Fruit fly (Drosophila melanogaster) whole organism, embryonic: ENCODE results near the gene dbe.
A peak's percentile ranks its signal among the peaks of the same experiment; 100 is the strongest.

ENCODE experiments used
- Abd-B ChIP-seq: fragments of 200-800 bp; sonication (Bioruptor generic); optimal IDR thresholded peaks from 2 replicates; lab custom pipeline; 2018; ENCODE audit warnings: missing biosample characterization, mild to moderate bottlenecking, missing genetic modification characterization, moderate library complexity
- Ada2b ChIP-seq: fragments of 200-800 bp; sonication (Bioruptor generic); IDR thresholded peaks from 2 replicates; pipeline ENCODE4 v1.3.6; 2022; ENCODE audit warnings: missing biosample characterization, missing genetic modification characterization
- Adf1 ChIP-seq: fragments of 200-800 bp; sonication (Bioruptor generic); IDR thresholded peaks from 2 replicates; pipeline ENCODE4 v1.3.6; 2022; ENCODE audit warnings: missing biosample characterization, missing genetic modification characterization
- Atf3 ChIP-seq: fragments of 200-800 bp; sonication (Bioruptor generic); optimal IDR thresholded peaks from 3 replicates; lab custom pipeline; 2016; ENCODE audit warnings: missing biosample characterization, missing genetic modification characterization
- BtbVII ChIP-seq: fragments of 200-800 bp; sonication (Bioruptor generic); optimal IDR thresholded peaks from 3 replicates; lab custom pipeline; 2017; ENCODE audit warnings: missing biosample characterization, mild to moderate bottlenecking, missing genetic modification characterization
- CG10209 ChIP-seq: fragments of 200-800 bp; sonication (Bioruptor generic); optimal IDR thresholded peaks from 3 replicates; lab custom pipeline; 2017; ENCODE audit warnings: missing biosample characterization, mild to moderate bottlenecking, missing genetic modification characterization, missing genetic modification reagents
- CG11093 ChIP-seq: fragments of 200-800 bp; sonication (Bioruptor generic); IDR thresholded peaks from 3 replicates; pipeline ENCODE4 v1.3.6; 2022; ENCODE audit warnings: missing biosample characterization, missing genetic modification characterization
- CG12219 ChIP-seq: fragments of 200-800 bp; sonication (Bioruptor generic); optimal IDR thresholded peaks from 3 replicates; lab custom pipeline; 2018; ENCODE audit warnings: missing biosample characterization, mild to moderate bottlenecking, missing genetic modification characterization
- CG13287 ChIP-seq: fragments of 200-800 bp; sonication (Bioruptor generic); IDR thresholded peaks from 2 replicates; pipeline ENCODE4 v1.3.6; 2022; ENCODE audit warnings: missing biosample characterization, missing genetic modification characterization; ENCODE audit not compliant: partially characterized antibody
- CG15269 ChIP-seq: fragments of 200-800 bp; sonication (Bioruptor generic); optimal IDR thresholded peaks from 2 replicates; lab custom pipeline; 2018; ENCODE audit warnings: missing biosample characterization, mild to moderate bottlenecking, missing genetic modification characterization, moderate library complexity
- CG1603 ChIP-seq: fragments of 200-800 bp; sonication (Bioruptor generic); optimal IDR thresholded peaks from 2 replicates; lab custom pipeline; 2019; ENCODE audit warnings: missing biosample characterization, mild to moderate bottlenecking, missing genetic modification characterization, moderate library complexity
- CG16779 ChIP-seq: fragments of 200-800 bp; sonication (Bioruptor generic); IDR thresholded peaks from 2 replicates; pipeline ENCODE4 v1.3.6; 2022; ENCODE audit warnings: missing biosample characterization, missing genetic modification characterization
- CG16863 ChIP-seq: fragments of 200-800 bp; sonication (Bioruptor generic); optimal IDR thresholded peaks from 3 replicates; lab custom pipeline; 2016; ENCODE audit warnings: missing biosample characterization, missing genetic modification characterization
- CG18599 ChIP-seq: fragments of 200-800 bp; sonication (Bioruptor generic); optimal IDR thresholded peaks from 3 replicates; lab custom pipeline; 2017; ENCODE audit warnings: missing biosample characterization, missing genetic modification characterization, mild to moderate bottlenecking, moderate library complexity, missing genetic modification reagents
- CG2712 ChIP-seq: fragments of 200-800 bp; optimal IDR thresholded peaks from 3 replicates; lab custom pipeline; 2019; ENCODE audit warnings: missing biosample characterization, mild to moderate bottlenecking, missing genetic modification characterization, moderate library complexity
- CG30431 ChIP-seq: fragments of 200-800 bp; sonication (Bioruptor generic); optimal IDR thresholded peaks from 2 replicates; lab custom pipeline; 2017; ENCODE audit warnings: missing biosample characterization, missing genetic modification characterization
- CG3163 ChIP-seq: fragments of 200-800 bp; sonication (Bioruptor generic); optimal IDR thresholded peaks from 3 replicates; lab custom pipeline; 2016; ENCODE audit warnings: missing biosample characterization, missing genetic modification characterization
- CG3281 ChIP-seq: fragments of 200-800 bp; sonication (Bioruptor generic); optimal IDR thresholded peaks from 3 replicates; lab custom pipeline; 2017; ENCODE audit warnings: missing biosample characterization, mild to moderate bottlenecking, missing genetic modification characterization
- CG7556 ChIP-seq: fragments of 200-800 bp; sonication (Bioruptor generic); optimal IDR thresholded peaks from 2 replicates; lab custom pipeline; 2017; ENCODE audit warnings: missing biosample characterization, mild to moderate bottlenecking, missing genetic modification characterization
- CG7839 ChIP-seq: fragments of 200-800 bp; sonication (Bioruptor generic); optimal IDR thresholded peaks from 3 replicates; lab custom pipeline; 2018; ENCODE audit warnings: missing biosample characterization, mild to moderate bottlenecking, missing genetic modification characterization, moderate library complexity
- Dbx ChIP-seq: fragments of 200-800 bp; sonication (Bioruptor generic); IDR thresholded peaks from 3 replicates; pipeline ENCODE4 v1.3.6; 2022; ENCODE audit warnings: missing biosample characterization, missing genetic modification characterization
- Ets65A ChIP-seq: fragments of 200-800 bp; sonication (Bioruptor generic); peaks from one replicate; lab custom pipeline; 2016; ENCODE audit warnings: missing biosample characterization, missing genetic modification characterization
- Fer3 ChIP-seq: fragments of 200-800 bp; sonication (Bioruptor generic); optimal IDR thresholded peaks from 2 replicates; lab custom pipeline; 2018; ENCODE audit warnings: missing biosample characterization, mild to moderate bottlenecking, missing genetic modification characterization, moderate library complexity
- HHEX ChIP-seq: fragments of 200-800 bp; sonication (Bioruptor generic); optimal IDR thresholded peaks from 3 replicates; lab custom pipeline; 2017; ENCODE audit warnings: missing biosample characterization, mild to moderate bottlenecking, missing genetic modification characterization, missing genetic modification reagents
- HmgZ ChIP-seq: fragments of 200-800 bp; sonication (Bioruptor generic); optimal IDR thresholded peaks from 2 replicates; lab custom pipeline; 2018; ENCODE audit warnings: missing biosample characterization, mild to moderate bottlenecking, missing genetic modification characterization
- Hr51 ChIP-seq, 2 experiments: fragments of 200-800 bp; sonication (Bioruptor generic); optimal IDR thresholded peaks; 2 replicates in 1 of 2; 3 replicates in 1 of 2; lab custom pipeline; 2016 to 2018; ENCODE audit warnings: missing biosample characterization in 2 of 2, missing genetic modification characterization in 2 of 2, mild to moderate bottlenecking in 1 of 2, moderate library complexity in 1 of 2
- Mad ChIP-seq: fragments of 200-800 bp; sonication (Bioruptor generic); optimal IDR thresholded peaks from 2 replicates; lab custom pipeline; 2016; ENCODE audit warnings: missing biosample characterization, missing genetic modification characterization
- Med ChIP-seq: fragments of 200-800 bp; sonication (Bioruptor generic); peaks from one replicate; lab custom pipeline; 2016; ENCODE audit warnings: missing biosample characterization, missing genetic modification characterization, mild to moderate bottlenecking, inconsistent platforms, moderate library complexity
- Pdp1 ChIP-seq, 2 experiments: fragments of 200-800 bp; sonication (Bioruptor generic); optimal IDR thresholded peaks; 3 replicates each; lab custom pipeline; 2016; ENCODE audit warnings: missing biosample characterization in 2 of 2, missing genetic modification characterization in 2 of 2, mild to moderate bottlenecking in 1 of 2, moderate library complexity in 1 of 2
- ab ChIP-seq: fragments of 200-800 bp; sonication (Bioruptor generic); optimal IDR thresholded peaks from 2 replicates; lab custom pipeline; 2016; ENCODE audit warnings: missing biosample characterization, missing genetic modification characterization
- bigmax ChIP-seq: fragments of 200-800 bp; sonication (Bioruptor generic); optimal IDR thresholded peaks from 2 replicates; lab custom pipeline; 2018; ENCODE audit warnings: missing biosample characterization, mild to moderate bottlenecking, missing genetic modification characterization
- bowl ChIP-seq: fragments of 200-800 bp; sonication (Bioruptor generic); IDR thresholded peaks from 2 replicates; pipeline ENCODE4 v1.3.6; 2022; ENCODE audit warnings: missing biosample characterization, missing genetic modification characterization
- bsh ChIP-seq, 2 experiments: fragments of 200-800 bp; sonication (Bioruptor generic); optimal IDR thresholded peaks; 2 replicates each; lab custom pipeline; 2017 to 2018; ENCODE audit warnings: mild to moderate bottlenecking in 2 of 2, missing biosample characterization in 2 of 2, missing genetic modification characterization in 2 of 2, moderate library complexity in 1 of 2
- chm ChIP-seq: fragments of 200-800 bp; sonication (Bioruptor generic); IDR thresholded peaks from 2 replicates; pipeline ENCODE4 v1.3.6; 2022; ENCODE audit warnings: missing biosample characterization, missing genetic modification characterization
- ci ChIP-seq: fragments of 200-800 bp; sonication (Bioruptor generic); IDR thresholded peaks from 3 replicates; pipeline ENCODE4 v1.3.6; 2022; ENCODE audit warnings: missing biosample characterization, missing genetic modification characterization
- corto ChIP-seq: fragments of 200-800 bp; sonication (Bioruptor generic); optimal IDR thresholded peaks from 2 replicates; lab custom pipeline; 2016; ENCODE audit warnings: missing biosample characterization, mild to moderate bottlenecking, missing genetic modification characterization, moderate library complexity
- dm ChIP-seq: fragments of 200-800 bp; sonication (Bioruptor generic); optimal IDR thresholded peaks from 3 replicates; lab custom pipeline; 2016; ENCODE audit warnings: missing biosample characterization, missing genetic modification characterization
- gsb-n ChIP-seq: fragments of 200-800 bp; sonication (Bioruptor generic); optimal IDR thresholded peaks from 3 replicates; lab custom pipeline; 2018; ENCODE audit warnings: missing biosample characterization, mild to moderate bottlenecking, missing genetic modification characterization
- jumu ChIP-seq: fragments of 200-800 bp; sonication (Bioruptor generic); optimal IDR thresholded peaks from 3 replicates; lab custom pipeline; 2016; ENCODE audit warnings: missing biosample characterization, missing genetic modification characterization
- maf-S ChIP-seq: fragments of 200-800 bp; sonication (Bioruptor generic); optimal IDR thresholded peaks from 2 replicates; lab custom pipeline; 2016; ENCODE audit warnings: missing biosample characterization, missing genetic modification characterization
- onecut ChIP-seq: fragments of 200-800 bp; sonication (Bioruptor generic); IDR thresholded peaks from 2 replicates; pipeline ENCODE4 v1.3.6; 2022; ENCODE audit warnings: missing biosample characterization, missing genetic modification characterization
- org-1 ChIP-seq: fragments of 200-800 bp; sonication (Bioruptor generic); optimal IDR thresholded peaks from 2 replicates; lab custom pipeline; 2017; ENCODE audit warnings: missing biosample characterization, missing genetic modification characterization
- pita ChIP-seq: fragments of 200-800 bp; sonication (Bioruptor generic); optimal IDR thresholded peaks from 2 replicates; lab custom pipeline; 2017; ENCODE audit warnings: missing biosample characterization, mild to moderate bottlenecking, missing genetic modification characterization
- prd ChIP-seq, 3 experiments: fragments of >200 bp in 2 of 3; fragments of 200-800 bp in 1 of 3; sonication (Bioruptor generic) in 1 of 3; optimal IDR thresholded peaks in 2 of 3; IDR thresholded peaks in 1 of 3; 2 replicates in 2 of 3; 3 replicates in 1 of 3; pipeline versions ENCODE4 v1.3.6 to Lab custom; 2017 to 2022; ENCODE audit warnings: missing biosample characterization in 1 of 3, missing genetic modification characterization in 1 of 3
- run ChIP-seq: fragments of 200-800 bp; sonication (Bioruptor generic); optimal IDR thresholded peaks from 3 replicates; lab custom pipeline; 2018; ENCODE audit warnings: missing biosample characterization, mild to moderate bottlenecking, missing genetic modification characterization
- sisA ChIP-seq: fragments of 200-800 bp; sonication (Bioruptor generic); IDR thresholded peaks from 2 replicates; pipeline ENCODE4 v1.3.6; 2022; ENCODE audit warnings: missing biosample characterization, missing genetic modification characterization
- ssp ChIP-seq: fragments of 200-800 bp; sonication (Bioruptor generic); IDR thresholded peaks from 2 replicates; pipeline ENCODE4 v1.3.6; 2022; ENCODE audit warnings: missing biosample characterization, missing genetic modification characterization
- tin ChIP-seq: fragments of 200-800 bp; sonication (Bioruptor generic); optimal IDR thresholded peaks from 3 replicates; lab custom pipeline; 2016; ENCODE audit warnings: missing biosample characterization, missing genetic modification characterization
- twi ChIP-seq: fragments of 200-800 bp; optimal IDR thresholded peaks from 2 replicates; lab custom pipeline; 2019; ENCODE audit warnings: missing biosample characterization, mild to moderate bottlenecking, missing genetic modification characterization, moderate library complexity
- wdn ChIP-seq: fragments of 200-800 bp; sonication (Bioruptor generic); IDR thresholded peaks from 2 replicates; pipeline ENCODE4 v1.3.6; 2022; ENCODE audit warnings: missing biosample characterization, missing genetic modification characterization

Gene dbe

DNA sequence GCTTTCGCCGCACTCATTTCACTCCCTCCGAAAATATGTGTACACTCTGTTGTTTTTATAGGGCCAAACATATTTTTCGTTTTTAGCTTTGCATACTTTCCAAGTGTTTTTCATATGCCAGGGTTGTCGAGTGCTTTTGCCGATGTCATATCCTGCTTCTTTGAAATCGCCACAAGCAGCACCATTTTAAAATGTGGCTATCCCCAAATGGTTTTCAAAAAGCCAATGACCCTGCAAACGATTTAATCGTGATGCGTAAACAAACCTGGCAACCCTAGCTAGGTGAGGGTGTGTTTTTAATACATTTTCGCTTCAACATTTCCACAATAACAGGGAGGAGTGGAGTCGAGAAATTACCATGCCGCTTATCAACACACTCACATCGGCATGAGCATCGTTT, 22.8 kb upstream of the dbe start (continued):
- TF ChIP-seq CG3281 (GFP tag; lab: Kevin White, UChicago): peak; percentile 51
- no peak for TF ChIP-seq CG16863 (GFP tag; lab: Kevin White, UChicago)
- TF ChIP-seq jumu (GFP tag; lab: Kevin White, UChicago): no peak
- peak; percentile 89 for TF ChIP-seq Med (GFP tag; lab: Kevin White, UChicago)
- TF ChIP-seq ssp (GFP tag; lab: Robert Waterston, UW): no peak
- peak; percentile 49 for TF ChIP-seq CG1603 (tag; lab: Kevin White, UChicago)
- 0 out of 3 replicates have a peak, but pooled peaks have one; percentile 17 for TF ChIP-seq ci (GFP tag; lab: Robert Waterston, UW)
- TF ChIP-seq CG10209 (GFP tag; lab: Kevin White, UChicago): peak; percentile 25
- TF ChIP-seq sisA: peak; percentile 39; the same call in 1 of the 2 replicates
- TF ChIP-seq CG18599 (GFP tag; lab: Kevin White, UChicago): peak; percentile 78
- peak; percentile 47 for TF ChIP-seq Fer3
- 0 out of 2 replicates have a peak, but pooled peaks have one; percentile 16 for TF ChIP-seq CG13287 (GFP tag; lab: Robert Waterston, UW)
- peak; percentile 96 for TF ChIP-seq Ets65A (GFP tag; lab: Kevin White, UChicago)
- TF ChIP-seq pita: no peak
- TF ChIP-seq CG16779 (GFP tag; lab: Robert Waterston, UW): no peak
- TF ChIP-seq Abd-B (GFP tag; lab: Kevin White, UChicago): peak; percentile 37
- peak; percentile 49 for TF ChIP-seq CG7556 (GFP tag; lab: Kevin White, UChicago)
- no peak for TF ChIP-seq ab
- peak; percentile 19 for TF ChIP-seq tin
- no peak for TF ChIP-seq run
- no peak for TF ChIP-seq Adf1 (GFP tag; lab: Robert Waterston, UW)
- peak; percentile 28; the same call in 1 of the 2 replicates for TF ChIP-seq wdn
- peak; percentile 26 for TF ChIP-seq BtbVII (GFP tag; lab: Kevin White, UChicago)
- TF ChIP-seq Hr51 (GFP tag; optimal IDR thresholded peaks at IDR 0.05; lab: Kevin White, UChicago): peak in 1 of 2 experiments; percentile 43
- TF ChIP-seq gsb-n (tag; lab: Kevin White, UChicago): no peak
- TF ChIP-seq Mad (GFP tag; lab: Kevin White, UChicago): no peak
- TF ChIP-seq bowl: no peak
- TF ChIP-seq CG11093 (GFP tag; lab: Robert Waterston, UW): peak; percentile 29; the same call in 1 of the 3 replicates
- TF ChIP-seq chm (GFP tag; lab: Robert Waterston, UW): no peak
- TF ChIP-seq HHEX (GFP tag; lab: Kevin White, UChicago): peak; percentile 9
- TF ChIP-seq org-1 (GFP tag; lab: Kevin White, UChicago): peak; percentile 16
- TF ChIP-seq CG30431 (GFP tag; lab: Kevin White, UChicago): no peak
- peak; percentile 8 for TF ChIP-seq maf-S (GFP tag; lab: Kevin White, UChicago)
- TF ChIP-seq Atf3 (GFP tag; lab: Kevin White, UChicago): no peak
- peak; percentile 39; the same call in 1 of the 2 replicates for TF ChIP-seq Ada2b (GFP tag; lab: Robert Waterston, UW)
- TF ChIP-seq CG15269 (tag; lab: Kevin White, UChicago): peak; percentile 48
- TF ChIP-seq HmgZ (tag; lab: Kevin White, UChicago): no peak
- peak; percentile 35 for TF ChIP-seq CG12219 (GFP tag; lab: Kevin White, UChicago)
- TF ChIP-seq twi (tag; lab: Kevin White, UChicago): no peak
- no peak for TF ChIP-seq bigmax (GFP tag; lab: Kevin White, UChicago)
- peak; percentile 48 for TF ChIP-seq CG7839 (tag; lab: Kevin White, UChicago)
- peak; percentile 21 for TF ChIP-seq CG2712 (tag; lab: Kevin White, UChicago)
- TF ChIP-seq corto (GFP tag; lab: Kevin White, UChicago): no peak
- TF ChIP-seq Pdp1 (GFP tag; optimal IDR thresholded peaks at IDR 0.05; lab: Kevin White, UChicago): peak in 1 of 2 experiments; percentile 3
- no peak for TF ChIP-seq CG3163 (GFP tag; lab: Kevin White, UChicago)
- TF ChIP-seq dm (GFP tag; lab: Kevin White, UChicago): no peak
- TF ChIP-seq prd (optimal IDR thresholded peaks at IDR 0.05; lab: Kevin White, UChicago): no peak
- TF ChIP-seq prd (GFP tag; IDR thresholded peaks at IDR 0.05; lab: Robert Waterston, UW): peak; percentile 61
- TF ChIP-seq onecut (GFP tag; lab: Robert Waterston, UW): peak; percentile 46
- TF ChIP-seq Dbx (GFP tag; lab: Robert Waterston, UW): no peak
- TF ChIP-seq bsh (GFP tag; optimal IDR thresholded peaks at IDR 0.05; lab: Kevin White, UChicago): peak in 1 of 2 experiments; percentile 47
